Worm (Caenorhabditis elegans) whole organism, late embryonic: Measurements from ENCODE around the gene F58B4.3.

ENCODE experiments used
- C38D4.7 ChIP-seq: fragments of 200-800 bp; sonication (Bioruptor generic); optimal IDR thresholded peaks from 2 replicates; lab custom pipeline; 2018; ENCODE audit warnings: mild to moderate bottlenecking, missing genetic modification characterization, moderate library complexity, missing compliant biosample characterization
- F13H6.1 ChIP-seq: sonication (generic microtip); optimal IDR thresholded peaks from 2 replicates; lab custom pipeline; 2016; ENCODE audit warnings: missing genetic modification characterization, missing compliant biosample characterization
- K09A11.1 ChIP-seq: sonication (generic microtip); optimal IDR thresholded peaks from 2 replicates; lab custom pipeline; 2017; ENCODE audit warnings: antibody characterized with exemption, mild to moderate bottlenecking, missing genetic modification characterization, missing compliant biosample characterization; ENCODE audit not compliant: insufficient read depth
- T23F11.4 ChIP-seq: fragments of 200-800 bp; sonication (Bioruptor generic); optimal IDR thresholded peaks from 2 replicates; lab custom pipeline; 2018; ENCODE audit warnings: mild to moderate bottlenecking, missing genetic modification characterization, missing compliant biosample characterization
- Y22D7AL.16 ChIP-seq: sonication (generic microtip); optimal IDR thresholded peaks from 2 replicates; lab custom pipeline; 2016; ENCODE audit warnings: missing genetic modification characterization, missing compliant biosample characterization
- ama-1 ChIP-seq: fragments of 150-350 bp; optimal IDR thresholded peaks from 2 replicates; lab custom pipeline; 2014
- ceh-18 ChIP-seq: sonication (generic microtip); optimal IDR thresholded peaks from 2 replicates; lab custom pipeline; 2016; ENCODE audit warnings: missing genetic modification characterization, missing compliant biosample characterization
- ceh-19 ChIP-seq: fragments of 200-800 bp; sonication (Bioruptor generic); optimal IDR thresholded peaks from 2 replicates; lab custom pipeline; 2018; ENCODE audit warnings: mild to moderate bottlenecking, missing genetic modification characterization, missing compliant biosample characterization
- ceh-22 ChIP-seq: sonication (generic microtip); optimal IDR thresholded peaks from 2 replicates; lab custom pipeline; 2017; ENCODE audit warnings: missing biosample characterization, missing genetic modification characterization
- ceh-24 ChIP-seq: sonication (generic microtip); optimal IDR thresholded peaks from 2 replicates; lab custom pipeline; 2016; ENCODE audit warnings: mild to moderate bottlenecking, missing genetic modification characterization, missing compliant biosample characterization
- ceh-30 ChIP-seq: fragments of 150-350 bp; optimal IDR thresholded peaks from 2 replicates; lab custom pipeline; 2014; ENCODE audit warnings: missing biosample characterization, missing genetic modification characterization
- ceh-31 ChIP-seq: sonication (generic microtip); optimal IDR thresholded peaks from 2 replicates; lab custom pipeline; 2016; ENCODE audit warnings: missing genetic modification characterization, missing compliant biosample characterization
- ceh-48 ChIP-seq: sonication (generic microtip); optimal IDR thresholded peaks from 2 replicates; lab custom pipeline; 2016; ENCODE audit warnings: missing genetic modification characterization, inconsistent platforms, missing compliant biosample characterization
- dve-1 ChIP-seq: sonication (generic microtip); optimal IDR thresholded peaks from 2 replicates; lab custom pipeline; 2017; ENCODE audit warnings: antibody characterized with exemption, mild to moderate bottlenecking, missing genetic modification characterization, missing compliant biosample characterization
- elt-4 ChIP-seq: sonication (generic microtip); optimal IDR thresholded peaks from 2 replicates; lab custom pipeline; 2016; ENCODE audit warnings: missing genetic modification characterization, missing compliant biosample characterization
- eyg-1 ChIP-seq: sonication (generic microtip); optimal IDR thresholded peaks from 2 replicates; lab custom pipeline; 2016; ENCODE audit warnings: missing genotype, missing genetic modification characterization, missing compliant biosample characterization
- fax-1 ChIP-seq: sonication (generic microtip); optimal IDR thresholded peaks from 2 replicates; lab custom pipeline; 2016; ENCODE audit warnings: missing genotype, missing genetic modification characterization, missing compliant biosample characterization
- fkh-6 ChIP-seq: sonication (generic microtip); optimal IDR thresholded peaks from 2 replicates; lab custom pipeline; 2016; ENCODE audit warnings: missing genetic modification characterization, missing compliant biosample characterization
- hlh-15 ChIP-seq: sonication (generic microtip); optimal IDR thresholded peaks from 2 replicates; lab custom pipeline; 2016; ENCODE audit warnings: missing genetic modification characterization, missing compliant biosample characterization
- hlh-30 ChIP-seq: sonication (generic microtip); optimal IDR thresholded peaks from 2 replicates; lab custom pipeline; 2017; ENCODE audit warnings: antibody characterized with exemption, missing genetic modification characterization, missing compliant biosample characterization; ENCODE audit not compliant: insufficient read depth
- hlh-8 ChIP-seq: sonication (generic microtip); optimal IDR thresholded peaks from 2 replicates; lab custom pipeline; 2016; ENCODE audit warnings: missing genotype, missing genetic modification characterization, missing compliant biosample characterization
- nhr-232 ChIP-seq: sonication (generic microtip); optimal IDR thresholded peaks from 2 replicates; lab custom pipeline; 2016; ENCODE audit warnings: missing genetic modification characterization, missing compliant biosample characterization
- pha-2 ChIP-seq: sonication (generic microtip); optimal IDR thresholded peaks from 2 replicates; lab custom pipeline; 2017; ENCODE audit warnings: mild to moderate bottlenecking, missing genetic modification characterization, missing compliant biosample characterization
- ref-2 ChIP-seq: sonication (generic microtip); optimal IDR thresholded peaks from 2 replicates; lab custom pipeline; 2016; ENCODE audit warnings: missing genetic modification characterization, missing compliant biosample characterization
- rnt-1 ChIP-seq: sonication (generic microtip); optimal IDR thresholded peaks from 2 replicates; lab custom pipeline; 2016; ENCODE audit warnings: missing genetic modification characterization, missing compliant biosample characterization
- sox-2 ChIP-seq: fragments of 200-800 bp; sonication (Bioruptor generic); IDR thresholded peaks from 2 replicates; pipeline ENCODE4 v1.3.6; 2022; ENCODE audit warnings: missing genetic modification reagents, missing genetic modification characterization, missing compliant biosample characterization
- sox-4 ChIP-seq: sonication (generic microtip); optimal IDR thresholded peaks from 2 replicates; lab custom pipeline; 2017; ENCODE audit warnings: mild to moderate bottlenecking, missing genetic modification characterization, inconsistent platforms, missing compliant biosample characterization
- tbx-2 ChIP-seq: sonication (generic microtip); optimal IDR thresholded peaks from 2 replicates; lab custom pipeline; 2016; ENCODE audit warnings: missing genetic modification characterization, missing compliant biosample characterization
- tbx-7 ChIP-seq: sonication (generic microtip); optimal IDR thresholded peaks from 2 replicates; lab custom pipeline; 2016; ENCODE audit warnings: missing genotype, missing genetic modification characterization, missing compliant biosample characterization
- ttx-3 ChIP-seq: sonication (generic microtip); optimal IDR thresholded peaks from 2 replicates; lab custom pipeline; 2016; ENCODE audit warnings: missing genetic modification reagents, missing genetic modification characterization, missing compliant biosample characterization
- unc-42 ChIP-seq: sonication (generic microtip); optimal IDR thresholded peaks from 2 replicates; lab custom pipeline; 2016; ENCODE audit warnings: missing genotype, missing genetic modification characterization, missing compliant biosample characterization
- unc-55 ChIP-seq: sonication (generic microtip); optimal IDR thresholded peaks from 2 replicates; lab custom pipeline; 2017; ENCODE audit warnings: missing biosample characterization, missing genetic modification reagents, missing genetic modification characterization
- zip-5 ChIP-seq: sonication (generic microtip); optimal IDR thresholded peaks from 2 replicates; lab custom pipeline; 2016; ENCODE audit warnings: missing genetic modification characterization, missing compliant biosample characterization

F58B4.3 gene

ce11 chrV:10929511-10929910 lies at the start of gene F58B4.3:
Gene F58B4.3, plus strand, starts transcription at chrV:10929811.
- TF ChIP-seq ceh-24 (no peak), nhr-232 (no peak), tbx-7 (tag; lab: Kevin White, UChicago) (no peak), ama-1 (lab: Kevin White, UChicago) (no peak), elt-4 (no peak), hlh-8 (tag; lab: Kevin White, UChicago) (no peak), fax-1 (tag; lab: Kevin White, UChicago) (no peak), hlh-30 (tag; lab: Kevin White, UChicago) (no peak), dve-1 (tag; lab: Kevin White, UChicago) (no peak), fkh-6 (tag; lab: Kevin White, UChicago) (no peak), eyg-1 (tag; lab: Kevin White, UChicago) (no peak), K09A11.1 (tag; lab: Kevin White, UChicago) (no peak), unc-55 (GFP tag; lab: Kevin White, UChicago) (no peak), sox-4 (tag; lab: Kevin White, UChicago) (no peak)

ce11 chrV:10880138-10880882 lies 49.3 kb upstream of the F58B4.3 start, which contains the start of gene F32D8.1:
Gene F32D8.1, plus strand, starts transcription at chrV:10880832.
- TF ChIP-seq unc-42 (tag; lab: Kevin White, UChicago) (peak; percentile 85), ama-1 (lab: Kevin White, UChicago) (no peak), ceh-31 (tag; lab: Kevin White, UChicago) (peak; percentile 26), hlh-8 (tag; lab: Kevin White, UChicago) (no peak), tbx-2 (tag; lab: Kevin White, UChicago) (no peak), ceh-19 (GFP tag; lab: Kevin White, UChicago) (no peak), ceh-18 (tag; lab: Kevin White, UChicago) (no peak), T23F11.4 (GFP tag; lab: Kevin White, UChicago) (no peak)

ce11 chrV:10883478-10883877 lies 46.1 kb upstream of the F58B4.3 start, which contains the start of gene F32D8.2:
Gene F32D8.2, plus strand, starts transcription at chrV:10883778.
- TF ChIP-seq pha-2 (tag; lab: Kevin White, UChicago) (no peak), ceh-30 (tag; lab: Kevin White, UChicago) (no peak), rnt-1 (tag; lab: Kevin White, UChicago) (no peak), C38D4.7 (GFP tag; lab: Kevin White, UChicago) (no peak), Y22D7AL.16 (no peak), ceh-22 (tag; lab: Kevin White, UChicago) (no peak), ttx-3 (no peak), dve-1 (tag; lab: Kevin White, UChicago) (no peak), ceh-48 (no peak), hlh-30 (tag; lab: Kevin White, UChicago) (no peak), ceh-19 (GFP tag; lab: Kevin White, UChicago) (no peak), tbx-7 (tag; lab: Kevin White, UChicago) (no peak), hlh-15 (tag; lab: Kevin White, UChicago) (no peak)

- TF ChIP-seq unc-42 (tag; lab: Kevin White, UChicago) (no peak), zip-5 (tag; lab: Kevin White, UChicago) (no peak), ref-2 (tag; lab: Kevin White, UChicago) (no peak), sox-2 (GFP tag; lab: Robert Waterston, UW) (no peak), F13H6.1 (tag; lab: Kevin White, UChicago) (no peak), Y22D7AL.16 (no peak), dve-1 (tag; lab: Kevin White, UChicago) (no peak), ceh-31 (tag; lab: Kevin White, UChicago) (no peak), hlh-30 (tag; lab: Kevin White, UChicago) (no peak)
- TF ChIP-seq, all 69 proteins: peak for 0
Observed at ce11 chrV:10886405-10886887, 43.2 kb upstream of the F58B4.3 start, which contains the start of gene F32D8.3. Gene F32D8.3, plus strand, starts transcription at chrV:10886837.
